Worm (Caenorhabditis elegans) whole organism, young adult: ENCODE measurements around the gene F20D12.12.

ENCODE experiments used
- Y79H2A.3 ChIP-seq: fragments of 200-800 bp; sonication (Bioruptor generic); conservative IDR thresholded peaks from 2 replicates; pipeline ENCODE4 v1.3.6; 2022; ENCODE audit warnings: missing genetic modification reagents, missing genetic modification characterization, missing compliant biosample characterization
- atf-7 ChIP-seq: sonication (generic microtip); optimal IDR thresholded peaks from 2 replicates; lab custom pipeline; 2017; ENCODE audit warnings: mild to moderate bottlenecking, missing genetic modification characterization, missing compliant biosample characterization
- ceh-27 ChIP-seq: fragments of 200-800 bp; sonication (Bioruptor generic); optimal IDR thresholded peaks from 2 replicates; lab custom pipeline; 2018; ENCODE audit warnings: mild to moderate bottlenecking, missing genetic modification characterization, moderate library complexity, missing compliant biosample characterization
- dox-1 ChIP-seq: fragments of 200-800 bp; sonication (Bioruptor generic); IDR thresholded peaks from 2 replicates; pipeline ENCODE4 v1.3.6; 2022; ENCODE audit warnings: missing genetic modification reagents, missing genetic modification characterization, missing compliant biosample characterization
- unc-130 ChIP-seq: sonication (generic microtip); optimal IDR thresholded peaks from 2 replicates; lab custom pipeline; 2016; ENCODE audit warnings: missing genetic modification reagents, missing genetic modification characterization, missing compliant biosample characterization

- TF ChIP-seq ceh-27 (GFP tag; lab: Kevin White, UChicago) (no peak), unc-130 (GFP tag; lab: Kevin White, UChicago) (no peak), Y79H2A.3 (GFP tag; lab: Robert Waterston, UW) (no peak), atf-7 (tag; lab: Kevin White, UChicago) (no peak), dox-1 (GFP tag; lab: Robert Waterston, UW) (no peak)
Observed at ce11 chrIV:7926102-7926840, 21.0 kb upstream of the F20D12.12 start, which contains the start of gene rps-2.
